Worm (Caenorhabditis elegans) whole organism, L3 larva: Measurements from ENCODE around the gene D1014.5.

ENCODE experiments used
- aly-2 ChIP-seq: fragments of 150-350 bp; optimal IDR thresholded peaks from 2 replicates; lab custom pipeline; 2014; ENCODE audit warnings: missing biosample characterization, missing genetic modification characterization
- ceh-28 ChIP-seq: fragments of 150-350 bp; optimal IDR thresholded peaks from 2 replicates; lab custom pipeline; 2014; ENCODE audit warnings: missing biosample characterization, missing genetic modification reagents, missing genetic modification characterization
- ceh-82 ChIP-seq: fragments of 150-350 bp; optimal IDR thresholded peaks from 2 replicates; lab custom pipeline; 2014; ENCODE audit warnings: missing biosample characterization, missing genetic modification characterization
- nhr-237 ChIP-seq: fragments of 150-350 bp; optimal IDR thresholded peaks from 2 replicates; lab custom pipeline; 2014; ENCODE audit warnings: missing biosample characterization, missing genetic modification characterization
- nhr-25 ChIP-seq: sonication (generic microtip); optimal IDR thresholded peaks from 2 replicates; lab custom pipeline; 2017; ENCODE audit warnings: missing biosample characterization, missing genetic modification characterization
- snpc-4 ChIP-seq: fragments of 150-350 bp; optimal IDR thresholded peaks from 2 replicates; lab custom pipeline; 2014; ENCODE audit warnings: missing biosample characterization, missing genetic modification characterization
- unc-62 ChIP-seq: fragments of 150-350 bp; sonication (generic microtip); optimal IDR thresholded peaks from 4 replicates; lab custom pipeline; 2014; ENCODE audit warnings: missing biosample characterization, missing genetic modification reagents, missing genetic modification characterization

DNA sequence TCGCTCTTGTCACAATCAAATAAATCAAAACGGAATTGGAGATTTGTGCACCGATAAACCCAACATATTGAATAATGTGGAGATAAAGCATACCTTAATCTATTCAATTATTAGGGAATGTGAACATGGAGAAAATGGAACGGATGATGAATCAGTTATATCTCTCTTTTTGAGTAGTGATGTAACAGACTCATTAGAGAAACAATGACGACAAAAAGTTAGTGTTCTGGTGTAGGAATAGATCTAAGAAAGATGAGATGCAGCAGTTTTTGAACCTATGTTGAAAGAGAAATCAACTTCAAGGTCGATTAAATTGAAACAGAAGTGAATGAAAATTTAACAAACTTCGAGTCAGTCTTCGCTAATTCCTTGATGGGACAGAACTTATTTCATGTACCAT, 28.1 kb upstream of the D1014.5 start, which contains the start of gene str-146:
- no peak for TF ChIP-seq aly-2 (tag; lab: Kevin White, UChicago)
- no peak for TF ChIP-seq snpc-4 (tag; lab: Kevin White, UChicago)
- no peak for TF ChIP-seq ceh-82 (tag; lab: Kevin White, UChicago)
- no peak for TF ChIP-seq nhr-237 (tag; lab: Kevin White, UChicago)
- TF ChIP-seq unc-62 = no peak
- no peak for TF ChIP-seq ceh-28 (tag; lab: Kevin White, UChicago)
- TF ChIP-seq nhr-25 (tag; lab: Kevin White, UChicago) = no peak
